Worm (Caenorhabditis elegans) whole organism, midembryonic: Measurements from ENCODE around the gene F18A12.7.

Source experiments
- cog-1 ChIP-seq: sonication (generic microtip); optimal IDR thresholded peaks from 2 replicates; lab custom pipeline; 2016; ENCODE audit warnings: missing genetic modification characterization, missing compliant biosample characterization
- flt-1 ChIP-seq: fragments of 200-800 bp; sonication (Bioruptor generic); IDR thresholded peaks from 2 replicates; pipeline ENCODE4 v1.3.6; 2022; ENCODE audit warnings: missing genetic modification characterization, missing compliant biosample characterization
- klf-2 ChIP-seq: fragments of 200-800 bp; sonication (Bioruptor generic); conservative IDR thresholded peaks from 2 replicates; pipeline ENCODE4 v1.3.6; 2022; ENCODE audit warnings: missing genetic modification reagents, missing genetic modification characterization, missing compliant biosample characterization
- med-1 ChIP-seq: sonication (generic microtip); optimal IDR thresholded peaks from 2 replicates; lab custom pipeline; 2017; ENCODE audit warnings: missing genetic modification characterization, mild to moderate bottlenecking, missing compliant biosample characterization, antibody characterized with exemption, missing genetic modification reagents; ENCODE audit not compliant: insufficient read depth
- ref-1 ChIP-seq: fragments of 200-800 bp; sonication (Bioruptor generic); conservative IDR thresholded peaks from 2 replicates; pipeline ENCODE4 v1.3.6; 2022; ENCODE audit warnings: missing genetic modification reagents, missing genetic modification characterization, missing compliant biosample characterization
- tab-1 ChIP-seq: fragments of 200-800 bp; sonication (Bioruptor generic); IDR thresholded peaks from 2 replicates; pipeline ENCODE4 v1.3.6; 2022; ENCODE audit warnings: missing genetic modification characterization, missing compliant biosample characterization
- ztf-23 ChIP-seq: fragments of 200-800 bp; sonication (Bioruptor generic); IDR thresholded peaks from 2 replicates; pipeline ENCODE4 v1.3.6; 2022; ENCODE audit warnings: missing genetic modification reagents, missing genetic modification characterization, missing compliant biosample characterization

- no peak for TF ChIP-seq ztf-23 (GFP tag; lab: Robert Waterston, UW)
- TF ChIP-seq flt-1 (GFP tag; lab: Robert Waterston, UW), result no peak
- TF ChIP-seq klf-2 (GFP tag; lab: Robert Waterston, UW), result no peak
- TF ChIP-seq med-1 (GFP tag; lab: Kevin White, UChicago), result no peak
- no peak for TF ChIP-seq tab-1 (GFP tag; lab: Robert Waterston, UW)
- TF ChIP-seq cog-1 (tag; lab: Kevin White, UChicago), result no peak
- TF ChIP-seq ref-1, result no peak
These were observed 30.0 kb upstream of the F18A12.7 start, which contains the start of gene C16C8.4 for ce11 chrII:3444280-3444679.
